In genomic region chr3L:16113607-16114337, dm6 we compare ENCODE assay signal across 4 fruit fly cellular contexts.
TF ChIP-seq lines count a peak whose summit lies in the region.

No protein-coding gene starts in this region.

TF ChIP-seq in whole organism, adult, 20 proteins besides CTCF, POLR2A, EP300 and RAD21 (continued from another document):
- TF ChIP-seq tj (GFP tag; optimal IDR thresholded peaks at IDR 0.05; lab: Kevin White, UChicago) (peak; percentile 91), CG7045 (GFP tag; optimal IDR thresholded peaks at IDR 0.05; lab: Kevin White, UChicago) (peak; percentile 88)

TF ChIP-seq in whole organism, embryonic, 481 proteins besides CTCF, POLR2A, EP300 and RAD21 (continued from another document and continues in another):
- TF ChIP-seq CG16863 (GFP tag; optimal IDR thresholded peaks at IDR 0.05; lab: Kevin White, UChicago) = peak; percentile 81
- peak; percentile 77 for TF ChIP-seq CG10979 (tag; optimal IDR thresholded peaks at IDR 0.05; lab: Kevin White, UChicago)
- peak; percentile 75 for TF ChIP-seq stc (GFP tag; IDR thresholded peaks at IDR 0.05; lab: Robert Waterston, UW)
- peak; percentile 75 for TF ChIP-seq Ssrp (tag; optimal IDR thresholded peaks at IDR 0.05; lab: Kevin White, UChicago)
- peak; percentile 56 for TF ChIP-seq Fer2 (tag; optimal IDR thresholded peaks at IDR 0.05; lab: Kevin White, UChicago)
- no peak for TF ChIP-seq grn (GFP tag; optimal IDR thresholded peaks at IDR 0.05; lab: Kevin White, UChicago)
- TF ChIP-seq CG30020 (tag; optimal IDR thresholded peaks at IDR 0.05; lab: Kevin White, UChicago) = peak; percentile 59
- peak; percentile 57 for TF ChIP-seq CG16815 (GFP tag; optimal IDR thresholded peaks at IDR 0.05; lab: Kevin White, UChicago)
- peak; percentile 57 for TF ChIP-seq CG30431 (GFP tag; optimal IDR thresholded peaks at IDR 0.05; lab: Kevin White, UChicago)
- TF ChIP-seq CG11456 (GFP tag; IDR thresholded peaks at IDR 0.05; lab: Robert Waterston, UW) = peak; percentile 83
- TF ChIP-seq shn (GFP tag; optimal IDR thresholded peaks at IDR 0.05; lab: Kevin White, UChicago) = peak; percentile 84
- TF ChIP-seq CG31441 (GFP tag; IDR thresholded peaks at IDR 0.05; lab: Robert Waterston, UW) = no peak; the same call in none of the 2 replicates
- TF ChIP-seq az2 (GFP tag; optimal IDR thresholded peaks at IDR 0.05; lab: Kevin White, UChicago) = peak; percentile 70
- TF ChIP-seq CG6765 (GFP tag; optimal IDR thresholded peaks at IDR 0.05; lab: Kevin White, UChicago) = peak; percentile 71
- TF ChIP-seq CG10959 (GFP tag; IDR thresholded peaks at IDR 0.05; lab: Robert Waterston, UW) = 0 out of 2 replicates have a peak, but pooled peaks have one; percentile 29
- TF ChIP-seq CG3065 (GFP tag; optimal IDR thresholded peaks at IDR 0.05; lab: Kevin White, UChicago) = no peak
- peak; percentile 79 for TF ChIP-seq CG9817 (tag; optimal IDR thresholded peaks at IDR 0.05; lab: Kevin White, UChicago)
- TF ChIP-seq twi (tag; optimal IDR thresholded peaks at IDR 0.05; lab: Kevin White, UChicago) = no peak
- TF ChIP-seq CG1792 (GFP tag; optimal IDR thresholded peaks at IDR 0.05; lab: Kevin White, UChicago) = peak; percentile 86
- TF ChIP-seq chinmo (GFP tag; IDR thresholded peaks at IDR 0.05; lab: Robert Waterston, UW; ENCODE audit: partially characterized antibody) = peak; percentile 79; the same call in 2 of the 4 replicates
- TF ChIP-seq CG3847 (GFP tag; IDR thresholded peaks at IDR 0.05; lab: Robert Waterston, UW) = peak; percentile 89
- peak; percentile 35; the same call in 1 of the 2 replicates for TF ChIP-seq nerfin-2 (GFP tag; IDR thresholded peaks at IDR 0.05; lab: Robert Waterston, UW; ENCODE audit: partially characterized antibody)
- peak; percentile 73 for TF ChIP-seq nom (GFP tag; optimal IDR thresholded peaks at IDR 0.05; lab: Kevin White, UChicago)
- TF ChIP-seq Antp (GFP tag; optimal IDR thresholded peaks at IDR 0.05; lab: Kevin White, UChicago) = peak; percentile 88
- no peak for TF ChIP-seq ATbp (GFP tag; optimal IDR thresholded peaks at IDR 0.05; lab: Kevin White, UChicago)
- peak; percentile 100 for TF ChIP-seq CG4820 (GFP tag; optimal IDR thresholded peaks at IDR 0.05; lab: Kevin White, UChicago)
- peak; percentile 45 for TF ChIP-seq kah (GFP tag; optimal IDR thresholded peaks at IDR 0.05; lab: Kevin White, UChicago)
- TF ChIP-seq slbo (GFP tag; IDR thresholded peaks at IDR 0.05; lab: Robert Waterston, UW) = peak; percentile 86
- TF ChIP-seq gcm2 (GFP tag; optimal IDR thresholded peaks at IDR 0.05; lab: Kevin White, UChicago) = no peak
- no peak for TF ChIP-seq Dip2 (GFP tag; IDR thresholded peaks at IDR 0.05; lab: Robert Waterston, UW)
- TF ChIP-seq CG10321 (GFP tag; IDR thresholded peaks at IDR 0.05; lab: Robert Waterston, UW) = peak; percentile 43; the same call in 1 of the 2 replicates
- TF ChIP-seq Doc3 (GFP tag; IDR thresholded peaks at IDR 0.05; lab: Robert Waterston, UW; ENCODE audit: partially characterized antibody) = peak; percentile 48; the same call in 1 of the 3 replicates
- TF ChIP-seq Eip74EF (GFP tag; optimal IDR thresholded peaks at IDR 0.05; lab: Kevin White, UChicago) = no peak
- TF ChIP-seq CG10543 (GFP tag; optimal IDR thresholded peaks at IDR 0.05; lab: Kevin White, UChicago) = no peak
- peak; percentile 60 for TF ChIP-seq CG11398 (GFP tag; optimal IDR thresholded peaks at IDR 0.05; lab: Kevin White, UChicago)
- TF ChIP-seq gro (GFP tag; optimal IDR thresholded peaks at IDR 0.05; lab: Kevin White, UChicago) = peak; percentile 88
- TF ChIP-seq C15 (GFP tag; IDR thresholded peaks at IDR 0.05; lab: Robert Waterston, UW) = peak; percentile 68; the same call in 1 of the 3 replicates
- 0 out of 2 replicates have a peak, but pooled peaks have one; percentile 50 for TF ChIP-seq sens-2 (GFP tag; IDR thresholded peaks at IDR 0.05; lab: Robert Waterston, UW)
- peak; percentile 83 for TF ChIP-seq zfh1 (GFP tag; IDR thresholded peaks at IDR 0.05; lab: Robert Waterston, UW)
- peak; percentile 65 for TF ChIP-seq HLH4C (GFP tag; IDR thresholded peaks at IDR 0.05; lab: Robert Waterston, UW; ENCODE audit: partially characterized antibody)

TF ChIP-seq in whole organism, prepupa, 60 proteins besides CTCF, POLR2A, EP300 and RAD21 (continued from another document):
- TF ChIP-seq spab (GFP tag; optimal IDR thresholded peaks at IDR 0.05; lab: Kevin White, UChicago) = no peak
- peak; percentile 62; the same call in 1 of the 2 replicates for TF ChIP-seq CG11294 (GFP tag; IDR thresholded peaks at IDR 0.05; lab: Robert Waterston, UW)
- TF ChIP-seq esn (GFP tag; optimal IDR thresholded peaks at IDR 0.05; lab: Kevin White, UChicago) = peak; percentile 92
- no peak for TF ChIP-seq svp (GFP tag; lab: Kevin White, UChicago)
- peak; percentile 80 for TF ChIP-seq CG8632 (GFP tag; optimal IDR thresholded peaks at IDR 0.05; lab: Kevin White, UChicago)
- TF ChIP-seq CG16779 (tag; optimal IDR thresholded peaks at IDR 0.05; lab: Kevin White, UChicago) = no peak
- TF ChIP-seq achi (GFP tag; optimal IDR thresholded peaks at IDR 0.05; lab: Kevin White, UChicago) = no peak
- peak; percentile 75 for TF ChIP-seq CG11902 (GFP tag; optimal IDR thresholded peaks at IDR 0.05; lab: Kevin White, UChicago)
- peak; percentile 80 for TF ChIP-seq CG3032 (tag; optimal IDR thresholded peaks at IDR 0.05; lab: Kevin White, UChicago)
- no peak for TF ChIP-seq Hr38 (GFP tag; optimal IDR thresholded peaks at IDR 0.05; lab: Kevin White, UChicago)
- TF ChIP-seq net (GFP tag; optimal IDR thresholded peaks at IDR 0.05; lab: Kevin White, UChicago) = no peak
- TF ChIP-seq CG8319 (GFP tag; optimal IDR thresholded peaks at IDR 0.05; lab: Kevin White, UChicago) = no peak
- TF ChIP-seq CG1621 (tag; optimal IDR thresholded peaks at IDR 0.05; lab: Kevin White, UChicago) = no peak
- peak; percentile 77 for TF ChIP-seq Gug (GFP tag; IDR thresholded peaks at IDR 0.05; lab: Robert Waterston, UW)
- TF ChIP-seq fd85E (GFP tag; optimal IDR thresholded peaks at IDR 0.05; lab: Kevin White, UChicago) = no peak
- peak; percentile 91 for TF ChIP-seq topi (GFP tag; optimal IDR thresholded peaks at IDR 0.05; lab: Kevin White, UChicago)
- no peak for TF ChIP-seq fd59A (GFP tag; optimal IDR thresholded peaks at IDR 0.05; lab: Kevin White, UChicago)
- peak; percentile 84 for TF ChIP-seq CG6792 (GFP tag; optimal IDR thresholded peaks at IDR 0.05; lab: Kevin White, UChicago)
- no peak; the same call in 1 of the 3 replicates for TF ChIP-seq CG6163 (GFP tag; IDR thresholded peaks at IDR 0.05; lab: Robert Waterston, UW)
- peak; percentile 92 for TF ChIP-seq Eip93F (GFP tag; optimal IDR thresholded peaks at IDR 0.05; lab: Kevin White, UChicago)
- TF ChIP-seq vri (GFP tag; optimal IDR thresholded peaks at IDR 0.05; lab: Kevin White, UChicago) = no peak
- TF ChIP-seq pdm3 (GFP tag; optimal IDR thresholded peaks at IDR 0.05; lab: Kevin White, UChicago) = no peak
- no peak for TF ChIP-seq fkh (GFP tag; optimal IDR thresholded peaks at IDR 0.05; lab: Kevin White, UChicago)
- no peak for TF ChIP-seq Eip75B (GFP tag; optimal IDR thresholded peaks at IDR 0.05; lab: Kevin White, UChicago)
- no peak for TF ChIP-seq CG4318 (GFP tag; optimal IDR thresholded peaks at IDR 0.05; lab: Kevin White, UChicago)
- TF ChIP-seq CG6854 (GFP tag; optimal IDR thresholded peaks at IDR 0.05; lab: Kevin White, UChicago) = peak; percentile 65
- no peak for TF ChIP-seq Hr39 (GFP tag; optimal IDR thresholded peaks at IDR 0.05; lab: Kevin White, UChicago)
- no peak for TF ChIP-seq CG6276 (GFP tag; optimal IDR thresholded peaks at IDR 0.05; lab: Kevin White, UChicago)
- peak; percentile 85 for TF ChIP-seq CG7368 (GFP tag; optimal IDR thresholded peaks at IDR 0.05; lab: Kevin White, UChicago)
- TF ChIP-seq Eip78C (GFP tag; lab: Kevin White, UChicago) = peak; percentile 97
- no peak for TF ChIP-seq Lpt (GFP tag; optimal IDR thresholded peaks at IDR 0.05; lab: Kevin White, UChicago)
- TF ChIP-seq OdsH (GFP tag; optimal IDR thresholded peaks at IDR 0.05; lab: Kevin White, UChicago) = no peak
- TF ChIP-seq eg (GFP tag; IDR thresholded peaks at IDR 0.05; lab: Robert Waterston, UW) = peak; percentile 90; the same call in 2 of the 3 replicates
- TF ChIP-seq salr (GFP tag; optimal IDR thresholded peaks at IDR 0.05; lab: Kevin White, UChicago) = no peak
- TF ChIP-seq CG31627 (GFP tag; optimal IDR thresholded peaks at IDR 0.05; lab: Kevin White, UChicago) = peak; percentile 92
- TF ChIP-seq dsx (GFP tag; optimal IDR thresholded peaks at IDR 0.05; lab: Kevin White, UChicago; ENCODE audit: poor library complexity, severe bottlenecking) = peak; percentile 73
- no peak for TF ChIP-seq CG32006 (GFP tag; optimal IDR thresholded peaks at IDR 0.05; lab: Kevin White, UChicago)
- no peak for TF ChIP-seq CG11762 (GFP tag; optimal IDR thresholded peaks at IDR 0.05; lab: Kevin White, UChicago; ENCODE audit: insufficient read depth)
- TF ChIP-seq Sox14 (GFP tag; optimal IDR thresholded peaks at IDR 0.05; lab: Kevin White, UChicago) = peak; percentile 92
- no peak for TF ChIP-seq CG9139 (GFP tag; optimal IDR thresholded peaks at IDR 0.05; lab: Kevin White, UChicago)

TF ChIP-seq in whole organism, wandering third instar larva, 38 proteins besides CTCF, POLR2A, EP300 and RAD21 (continued from another document):
- TF ChIP-seq Rel (GFP tag; optimal IDR thresholded peaks at IDR 0.05; lab: Kevin White, UChicago) = no peak
- peak; percentile 44 for TF ChIP-seq Rel (tag; optimal IDR thresholded peaks at IDR 0.05; lab: Kevin White, UChicago)
- peak; percentile 84 for TF ChIP-seq Sp1 (GFP tag; optimal IDR thresholded peaks at IDR 0.05; lab: Kevin White, UChicago)
- TF ChIP-seq Dfd (GFP tag; optimal IDR thresholded peaks at IDR 0.05; lab: Kevin White, UChicago) = no peak
- TF ChIP-seq rgr (GFP tag; optimal IDR thresholded peaks at IDR 0.05; lab: Kevin White, UChicago) = peak; percentile 92
